Worm (Caenorhabditis elegans): ENCODE data around the gene nog-1.

Gene nog-1

DNA sequence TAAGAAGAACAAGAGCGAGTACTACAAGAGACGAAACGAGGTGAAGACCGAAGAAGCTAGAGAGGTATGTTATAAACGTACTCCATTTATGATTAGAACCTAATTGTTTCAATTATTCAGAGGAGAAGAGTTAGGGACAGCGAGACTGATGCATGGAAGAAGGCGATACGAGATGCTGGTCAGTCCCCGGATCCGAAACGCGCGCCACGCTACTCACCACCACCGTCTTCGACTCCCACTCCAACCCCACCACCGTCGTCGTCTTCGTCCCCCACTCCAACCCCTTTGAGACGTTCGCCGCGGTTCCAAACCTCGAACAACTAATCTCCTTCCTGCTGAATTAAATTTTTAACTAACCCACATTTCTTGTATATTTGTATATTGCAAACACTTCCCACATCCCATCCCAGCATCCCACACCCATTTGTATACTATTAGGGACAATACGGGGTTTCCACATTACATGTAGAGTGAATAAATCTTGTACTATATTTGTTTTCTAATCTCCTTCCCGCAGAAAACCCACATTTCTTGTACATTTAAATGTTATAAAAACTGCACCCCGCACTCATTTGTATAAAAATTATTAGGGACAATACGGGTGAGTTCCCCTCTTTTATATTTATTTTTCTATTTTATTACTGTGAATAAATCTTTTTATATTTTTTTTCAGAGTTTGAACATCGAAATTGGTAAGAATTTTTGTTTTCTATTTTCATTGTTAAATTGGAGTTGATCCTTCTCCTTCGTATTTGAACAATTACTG lies 6.2 kb upstream of the nog-1 start (continued):
- TF ChIP-seq rec-8 (tag; optimal IDR thresholded peaks at IDR 0.05) (no peak), chd-7 (tag; optimal IDR thresholded peaks at IDR 0.05) (no peak), madf-10 (tag; optimal IDR thresholded peaks at IDR 0.05) (no peak), madf-3 (GFP tag; IDR thresholded peaks at IDR 0.05) (no peak), zim-3 (tag; optimal IDR thresholded peaks at IDR 0.05) (no peak), dpff-1 (tag; optimal IDR thresholded peaks at IDR 0.05) (no peak), ceh-100 (GFP tag; IDR thresholded peaks at IDR 0.05) (0 out of 2 replicates have a peak, but pooled peaks have one; percentile 14), nhr-120 (GFP tag; IDR thresholded peaks at IDR 0.05) (0 out of 2 replicates have a peak, but pooled peaks have one; percentile 45), cebp-2 (GFP tag; IDR thresholded peaks at IDR 0.05) (no peak), K11D2.4 (GFP tag; IDR thresholded peaks at IDR 0.05) (no peak), lir-1 (GFP tag; conservative IDR thresholded peaks at IDR 0.05) (no peak), fkh-3 (tag; optimal IDR thresholded peaks at IDR 0.05) (no peak), C06A6.2 (GFP tag; conservative IDR thresholded peaks at IDR 0.05) (no peak), snpc-4 (GFP tag; optimal IDR thresholded peaks at IDR 0.05) (no peak), snpc-4 (tag; optimal IDR thresholded peaks at IDR 0.05) (peak in 1 of 4 experiments; percentile 10), F22D6.2 (tag; optimal IDR thresholded peaks at IDR 0.05) (no peak), ztf-18 (tag; optimal IDR thresholded peaks at IDR 0.05) (no peak), lag-1 (GFP tag; IDR thresholded peaks at IDR 0.05) (no peak), ccch-3 (GFP tag; optimal IDR thresholded peaks at IDR 0.05) (no peak), die-1 (tag; optimal IDR thresholded peaks at IDR 0.05) (no peak), bed-1 (GFP tag; IDR thresholded peaks at IDR 0.05) (no peak), F52B5.7 (tag; optimal IDR thresholded peaks at IDR 0.05) (no peak)

DNA sequence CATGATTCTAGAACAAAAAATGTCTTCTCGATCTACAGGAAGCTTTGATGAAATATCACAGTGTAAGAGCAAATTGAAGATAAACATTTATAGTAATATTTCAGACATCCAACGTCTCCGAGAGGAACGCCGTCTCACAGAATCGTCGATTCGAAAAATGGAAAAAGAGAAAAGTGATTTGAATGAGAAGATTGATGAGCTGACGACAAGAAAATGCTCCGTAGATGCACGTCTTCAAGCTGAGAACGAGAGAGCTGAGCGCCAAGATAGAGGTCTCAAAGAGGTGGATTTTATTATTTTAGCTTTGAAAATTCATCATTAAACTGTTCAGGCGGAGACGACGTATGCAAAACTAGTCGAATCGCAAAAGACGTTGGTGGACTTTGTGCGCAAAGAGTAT lies 5.6 kb upstream of the nog-1 start, which contains the start of gene ssna-1:
ssna-1 (plus strand) TSS at position 12 of the 400 bp plus-strand sequence.
- TF ChIP-seq unc-130 (GFP tag; optimal IDR thresholded peaks at IDR 0.05) = no peak
- TF ChIP-seq rcor-1 (GFP tag; IDR thresholded peaks at IDR 0.05) = no peak
- TF ChIP-seq K12H6.12 (tag; optimal IDR thresholded peaks at IDR 0.05) = no peak
- no peak for TF ChIP-seq F33H1.4 (GFP tag; IDR thresholded peaks at IDR 0.05)
- TF ChIP-seq lag-1 (GFP tag; IDR thresholded peaks at IDR 0.05) = no peak
- no peak for TF ChIP-seq die-1 (tag; optimal IDR thresholded peaks at IDR 0.05)
- TF ChIP-seq aptf-3 (GFP tag; IDR thresholded peaks at IDR 0.05) = no peak
- no peak for TF ChIP-seq snpc-4 (GFP tag; optimal IDR thresholded peaks at IDR 0.05)
- no peak for TF ChIP-seq snpc-4 (tag; optimal IDR thresholded peaks at IDR 0.05)
- no peak for TF ChIP-seq mes-4 (tag; optimal IDR thresholded peaks at IDR 0.05)
- TF ChIP-seq nfya-2 (GFP tag; IDR thresholded peaks at IDR 0.05) = no peak
- TF ChIP-seq ceh-79 (tag; optimal IDR thresholded peaks at IDR 0.05) = no peak
- TF ChIP-seq attf-6 (GFP tag; IDR thresholded peaks at IDR 0.05) = no peak
- TF ChIP-seq hsf-1 (GFP tag; IDR thresholded peaks at IDR 0.05) = no peak

DNA sequence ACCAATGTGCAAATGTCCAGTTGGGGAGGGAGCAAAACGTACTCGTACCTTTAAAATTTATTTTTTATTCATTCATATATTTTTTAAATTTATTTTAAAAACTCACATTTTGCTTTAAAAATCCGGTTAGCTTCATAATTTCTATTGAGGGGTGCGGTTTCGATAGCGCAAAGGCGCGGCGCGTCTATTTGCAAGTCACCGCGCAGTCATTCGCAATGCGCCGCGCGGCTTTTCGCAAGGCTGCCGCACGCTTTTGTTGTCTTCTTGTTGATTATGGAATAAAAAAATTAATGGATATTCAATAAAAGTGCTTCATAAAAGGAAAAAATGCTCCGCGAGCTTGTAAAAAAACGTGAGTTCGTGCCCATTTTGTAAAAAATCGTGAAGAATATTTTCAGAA lies 3.4 kb upstream of the nog-1 start, which contains the start of the genes ears-2 and uncp-18:
ears-2 (minus strand) TSS at position 190 of the 400 bp plus-strand sequence.
uncp-18 (plus strand) TSS at position 282 of the 400 bp plus-strand sequence.
- TF ChIP-seq B0035.1 (tag; optimal IDR thresholded peaks at IDR 0.05) = peak; percentile 50
- TF ChIP-seq ztf-18 (tag; optimal IDR thresholded peaks at IDR 0.05) = peak; percentile 63
- no peak for TF ChIP-seq tbx-9 (tag; optimal IDR thresholded peaks at IDR 0.05; ENCODE audit: borderline replicate concordance)
- TF ChIP-seq ztf-28 (GFP tag; IDR thresholded peaks at IDR 0.05) = peak; percentile 90
- peak; percentile 86 for TF ChIP-seq egrh-3 (GFP tag; IDR thresholded peaks at IDR 0.05)
- TF ChIP-seq nhr-90 (tag; optimal IDR thresholded peaks at IDR 0.05) = peak; percentile 68
- no peak for TF ChIP-seq hlh-12 (tag; optimal IDR thresholded peaks at IDR 0.05)
- peak; percentile 88 for TF ChIP-seq Y95B8A.8 (GFP tag; IDR thresholded peaks at IDR 0.05)
- no peak for TF ChIP-seq nfya-1 (tag; optimal IDR thresholded peaks at IDR 0.05; ENCODE audit: borderline replicate concordance, insufficient read depth)
- peak; percentile 80 for TF ChIP-seq F52B5.7 (tag; optimal IDR thresholded peaks at IDR 0.05)
- TF ChIP-seq attf-6 (GFP tag; IDR thresholded peaks at IDR 0.05) = no peak
- TF ChIP-seq sptf-2 (GFP tag; optimal IDR thresholded peaks at IDR 0.05) = peak; percentile 95
- TF ChIP-seq ztf-22 (GFP tag; optimal IDR thresholded peaks at IDR 0.05) = peak; percentile 28
- TF ChIP-seq madf-8 (GFP tag; conservative IDR thresholded peaks at IDR 0.05) = 0 out of 2 replicates have a peak, but pooled peaks have one; percentile 22
- TF ChIP-seq F23B12.7 (tag; optimal IDR thresholded peaks at IDR 0.05; ENCODE audit: insufficient read depth) = peak; percentile 87
- peak; percentile 80 for TF ChIP-seq ZK185.1 (tag; optimal IDR thresholded peaks at IDR 0.05; ENCODE audit: poor library complexity, severe bottlenecking)
- no peak for TF ChIP-seq F55B11.4 (tag; optimal IDR thresholded peaks at IDR 0.05; ENCODE audit: borderline replicate concordance, insufficient read depth)

All from whole organism, young adult.